Fruit fly (Drosophila melanogaster) whole organism, embryonic: Measurements from ENCODE around the gene Osi10a.

Experiments used
- CG10565 ChIP-seq: fragments of 200-800 bp; sonication (Bioruptor generic); optimal IDR thresholded peaks from 3 replicates; lab custom pipeline; 2016; ENCODE audit warnings: missing biosample characterization, mild to moderate bottlenecking, missing genetic modification characterization
- CG2116 ChIP-seq: fragments of 200-800 bp; sonication (Bioruptor generic); optimal IDR thresholded peaks from 3 replicates; lab custom pipeline; 2018; ENCODE audit warnings: missing biosample characterization, mild to moderate bottlenecking, missing genetic modification characterization
- CG5245 ChIP-seq: fragments of 200-800 bp; sonication (Bioruptor generic); optimal IDR thresholded peaks from 3 replicates; lab custom pipeline; 2016; ENCODE audit warnings: missing biosample characterization, missing genetic modification characterization
- CG6272 ChIP-seq: fragments of 200-800 bp; sonication (Bioruptor generic); IDR thresholded peaks from 2 replicates; pipeline ENCODE4 v1.3.6; 2022; ENCODE audit warnings: missing biosample characterization, missing genetic modification characterization
- CG8478 ChIP-seq: fragments of >200 bp; optimal IDR thresholded peaks from 2 replicates; lab custom pipeline; 2018
- ac ChIP-seq: fragments of 200-800 bp; sonication (Bioruptor generic); optimal IDR thresholded peaks from 3 replicates; lab custom pipeline; 2017; ENCODE audit warnings: missing biosample characterization, mild to moderate bottlenecking, missing genetic modification characterization
- esg ChIP-seq: fragments of 200-800 bp; sonication (Bioruptor generic); conservative IDR thresholded peaks from 2 replicates; pipeline ENCODE4 v1.3.6; 2022; ENCODE audit warnings: missing biosample characterization, missing genetic modification characterization
- h ChIP-seq: fragments of >200 bp; optimal IDR thresholded peaks from 2 replicates; lab custom pipeline; 2017
- wor ChIP-seq: fragments of 200-800 bp; sonication (Bioruptor generic); IDR thresholded peaks from 2 replicates; pipeline ENCODE4 v1.3.6; 2022; ENCODE audit warnings: missing biosample characterization, missing genetic modification characterization

DNA sequence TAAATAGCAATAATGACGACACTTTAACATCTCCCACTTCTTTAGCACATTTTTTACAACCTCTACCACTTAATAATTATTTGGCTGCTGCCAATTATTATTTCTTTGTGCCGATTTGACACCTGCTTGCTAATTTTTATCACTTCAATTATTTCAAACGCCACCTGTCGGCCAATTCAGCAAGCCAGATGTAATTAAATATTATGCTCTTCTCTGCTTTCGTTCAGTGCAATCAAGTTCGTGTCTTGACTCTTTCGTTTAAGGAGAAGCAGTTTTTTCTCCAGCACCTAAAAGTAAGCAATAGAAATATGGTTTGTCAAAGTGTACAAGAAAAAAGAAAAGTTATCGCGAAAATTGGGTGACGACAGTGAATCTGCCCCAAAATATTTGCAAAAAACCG, 9.3 kb upstream of the Osi10a start:
- no peak for TF ChIP-seq h (lab: Kevin White, UChicago)
- TF ChIP-seq ac (GFP tag; lab: Kevin White, UChicago) = no peak
- no peak for TF ChIP-seq CG2116
- no peak for TF ChIP-seq CG6272 (GFP tag; lab: Robert Waterston, UW)
- no peak for TF ChIP-seq CG8478 (lab: Kevin White, UChicago)
- TF ChIP-seq CG10565 (GFP tag; lab: Kevin White, UChicago) = no peak
- TF ChIP-seq esg (GFP tag; lab: Robert Waterston, UW) = no peak
- no peak for TF ChIP-seq wor
- no peak for TF ChIP-seq CG5245 (GFP tag; lab: Kevin White, UChicago)
